Worm (Caenorhabditis elegans): ENCODE results near the gene vha-9.

vha-9 gene

ce11 chrII:10300954-10301353 lies 2.6 kb downstream of the vha-9 start, which contains the start of gene mdt-22:
Gene mdt-22 (plus strand): TSS chrII:10301216.
- TF ChIP-seq lin-26 (GFP tag; IDR thresholded peaks at IDR 0.05) (peak; percentile 63), ztf-22 (GFP tag; optimal IDR thresholded peaks at IDR 0.05) (no peak), sea-2 (GFP tag; IDR thresholded peaks at IDR 0.05) (no peak), ceh-100 (GFP tag; IDR thresholded peaks at IDR 0.05) (peak; percentile 71), hmg-1.2 (GFP tag; IDR thresholded peaks at IDR 0.05) (peak; percentile 55), tbp1 (GFP tag; optimal IDR thresholded peaks at IDR 0.05) (peak; percentile 72), attf-5 (GFP tag; optimal IDR thresholded peaks at IDR 0.05) (peak; percentile 64), F23B12.7 (tag; optimal IDR thresholded peaks at IDR 0.05; ENCODE audit: insufficient read depth) (peak; percentile 42), efl-1 (GFP tag; optimal IDR thresholded peaks at IDR 0.05) (peak; percentile 81), sdz-38 (tag; optimal IDR thresholded peaks at IDR 0.05) (no peak), mes-4 (tag; optimal IDR thresholded peaks at IDR 0.05) (no peak), lir-1 (GFP tag; conservative IDR thresholded peaks at IDR 0.05) (peak; percentile 60; the same call in 1 of the 2 replicates), let-607 (tag; optimal IDR thresholded peaks at IDR 0.05) (peak in 1 of 2 experiments; percentile 49), ZK185.1 (tag; optimal IDR thresholded peaks at IDR 0.05; ENCODE audit: poor library complexity, severe bottlenecking) (peak; percentile 66), zfh-2 (GFP tag; conservative IDR thresholded peaks at IDR 0.05) (no peak), lsl-1 (GFP tag; optimal IDR thresholded peaks at IDR 0.05) (peak; percentile 64), K11D2.4 (GFP tag; IDR thresholded peaks at IDR 0.05) (peak; percentile 73), snpc-1.3 (tag; optimal IDR thresholded peaks at IDR 0.05; ENCODE audit: insufficient read depth) (peak; percentile 26), repo-1 (tag; optimal IDR thresholded peaks at IDR 0.05) (peak; percentile 77), cebp-2 (GFP tag; IDR thresholded peaks at IDR 0.05) (no peak), Y53F4B.3 (GFP tag; IDR thresholded peaks at IDR 0.05) (no peak), F55B11.4 (tag; optimal IDR thresholded peaks at IDR 0.05; ENCODE audit: borderline replicate concordance, insufficient read depth) (no peak), ceh-58 (GFP tag; IDR thresholded peaks at IDR 0.05) (no peak), ccch-3 (GFP tag; optimal IDR thresholded peaks at IDR 0.05) (no peak), ztf-3 (GFP tag; optimal IDR thresholded peaks at IDR 0.05) (no peak), madf-3 (GFP tag; IDR thresholded peaks at IDR 0.05) (peak; percentile 85), aptf-2 (GFP tag; conservative IDR thresholded peaks at IDR 0.05) (no peak), hmg-20 (GFP tag; IDR thresholded peaks at IDR 0.05) (no peak), B0261.1 (tag; optimal IDR thresholded peaks at IDR 0.05) (peak; percentile 39), pbrm-1 (GFP tag; IDR thresholded peaks at IDR 0.05) (peak; percentile 66), zim-3 (tag; optimal IDR thresholded peaks at IDR 0.05) (no peak), nhr-27 (tag; optimal IDR thresholded peaks at IDR 0.05) (no peak), egl-18 (GFP tag; IDR thresholded peaks at IDR 0.05) (no peak), aptf-3 (GFP tag; IDR thresholded peaks at IDR 0.05) (no peak), mcd-1 (GFP tag; IDR thresholded peaks at IDR 0.05) (peak; percentile 78), mxl-1 (tag; optimal IDR thresholded peaks at IDR 0.05) (no peak), F52B5.7 (tag; optimal IDR thresholded peaks at IDR 0.05) (peak; percentile 41), B0019.2 (GFP tag; conservative IDR thresholded peaks at IDR 0.05) (0 out of 2 replicates have a peak, but pooled peaks have one; percentile 43), nhr-90 (tag; optimal IDR thresholded peaks at IDR 0.05) (peak; percentile 17), hsf-1 (GFP tag; IDR thresholded peaks at IDR 0.05) (peak; percentile 58; the same call in 1 of the 2 replicates), ceh-79 (tag; optimal IDR thresholded peaks at IDR 0.05) (no peak), F57C9.4 (tag; optimal IDR thresholded peaks at IDR 0.05) (no peak), ekl-4 (GFP tag; IDR thresholded peaks at IDR 0.05) (peak; percentile 82), fkh-3 (tag; optimal IDR thresholded peaks at IDR 0.05) (no peak), dpl-1 (GFP tag; optimal IDR thresholded peaks at IDR 0.05) (peak; percentile 89), rcor-1 (GFP tag; IDR thresholded peaks at IDR 0.05) (peak; percentile 71), T26A5.8 (tag; optimal IDR thresholded peaks at IDR 0.05) (peak; percentile 14), ztf-26 (tag; optimal IDR thresholded peaks at IDR 0.05) (no peak), ceh-91 (GFP tag; IDR thresholded peaks at IDR 0.05) (no peak)
